Worm (Caenorhabditis elegans) whole organism, young adult: ENCODE measurements around the gene acr-24.
"Not testable (repeated sequence)": the region's sequence is repeated elsewhere in the genome, so short reads cannot be mapped to it uniquely, and the experiment has no call there.

Source experiments
- ama-1 ChIP-seq, 3 experiments: fragments of 150-350 bp in 1 of 3; sonication (generic microtip) in 2 of 3; optimal IDR thresholded peaks; 2 replicates each; lab custom pipeline; 2014 to 2018; ENCODE audit warnings: missing biosample characterization in 2 of 3, missing genetic modification characterization in 2 of 3, missing genetic modification reagents in 2 of 3
- lag-1 ChIP-seq: fragments of 200-800 bp; sonication (Bioruptor generic); IDR thresholded peaks from 2 replicates; pipeline ENCODE4 v1.3.6; 2022; ENCODE audit warnings: missing genetic modification reagents, missing genetic modification characterization, missing compliant biosample characterization
- ztf-26 ChIP-seq: sonication (generic microtip); optimal IDR thresholded peaks from 2 replicates; lab custom pipeline; 2017; ENCODE audit warnings: missing genetic modification characterization, missing compliant biosample characterization

ce11 chrIV:15530486-15530885 is 33.1 kb downstream of the acr-24 start:
- TF ChIP-seq lag-1; ztf-26 (tag; lab: Kevin White, UChicago); ama-1 (optimal IDR thresholded peaks at IDR 0.05; lab: Kevin White, UChicago); ama-1 (GFP tag; optimal IDR thresholded peaks at IDR 0.05; lab: Kevin White, UChicago): not testable (repeated sequence)
